Fruit fly (Drosophila melanogaster): ENCODE measurements around the gene hid.
A peak's percentile ranks its signal among the peaks of the same experiment; 100 is the strongest.

Gene hid

dm6 chr3L:18203949-18204348, 18.5 kb upstream of the hid start (continued):
- no peak for TF ChIP-seq Gsc (GFP tag; IDR thresholded peaks at IDR 0.05)
- peak; percentile 61 for TF ChIP-seq twi (tag; optimal IDR thresholded peaks at IDR 0.05)
- no peak for TF ChIP-seq CG14441 (GFP tag; IDR thresholded peaks at IDR 0.05)
- TF ChIP-seq CG12219 (GFP tag; optimal IDR thresholded peaks at IDR 0.05), result no peak
- TF ChIP-seq dati (GFP tag; IDR thresholded peaks at IDR 0.05), result no peak
- no peak for TF ChIP-seq jing (GFP tag; optimal IDR thresholded peaks at IDR 0.05)
- peak; percentile 58 for TF ChIP-seq nerfin-1 (tag; optimal IDR thresholded peaks at IDR 0.05)
- no peak for TF ChIP-seq nom (GFP tag; optimal IDR thresholded peaks at IDR 0.05)
- TF ChIP-seq Jarid2 (GFP tag; optimal IDR thresholded peaks at IDR 0.05), result no peak
- TF ChIP-seq bbx (GFP tag; IDR thresholded peaks at IDR 0.05; ENCODE audit: partially characterized antibody), result no peak
- TF ChIP-seq grn (GFP tag; optimal IDR thresholded peaks at IDR 0.05), result no peak
- TF ChIP-seq CG3995 (GFP tag; optimal IDR thresholded peaks at IDR 0.05), result no peak
- TF ChIP-seq H2.0 (GFP tag; IDR thresholded peaks at IDR 0.05), result no peak
- no peak for TF ChIP-seq CG13296 (GFP tag; optimal IDR thresholded peaks at IDR 0.05)
- TF ChIP-seq CG1602 (GFP tag; optimal IDR thresholded peaks at IDR 0.05), result peak; percentile 46
- no peak for TF ChIP-seq NK7.1 (GFP tag; optimal IDR thresholded peaks at IDR 0.05)
- TF ChIP-seq br (optimal IDR thresholded peaks at IDR 0.05), result no peak
- no peak for TF ChIP-seq h (optimal IDR thresholded peaks at IDR 0.05)
- no peak for TF ChIP-seq Atf3 (GFP tag; optimal IDR thresholded peaks at IDR 0.05)
- peak; percentile 65 for TF ChIP-seq Ssrp (tag; optimal IDR thresholded peaks at IDR 0.05)
- no peak for TF ChIP-seq CG7963 (GFP tag; IDR thresholded peaks at IDR 0.05; ENCODE audit: partially characterized antibody)
- TF ChIP-seq tio (GFP tag; optimal IDR thresholded peaks at IDR 0.05), result peak; percentile 19

dm6 chr3L:18201194-18201593, 15.8 kb upstream of the hid start, which contains the start of gene CG7320:
TSS of gene CG7320 (plus strand) at chr3L:18201494.
- no peak for TF ChIP-seq trh (GFP tag; optimal IDR thresholded peaks at IDR 0.05)
- no peak for TF ChIP-seq Nf-YA (GFP tag; IDR thresholded peaks at IDR 0.05)
- no peak for TF ChIP-seq ac (GFP tag; optimal IDR thresholded peaks at IDR 0.05)
- no peak for TF ChIP-seq CG30403 (GFP tag; optimal IDR thresholded peaks at IDR 0.05)
- TF ChIP-seq CG31224 (GFP tag; IDR thresholded peaks at IDR 0.05), result no peak
- TF ChIP-seq zfh2 (GFP tag; optimal IDR thresholded peaks at IDR 0.05), result no peak
- TF ChIP-seq Hr78 (GFP tag; optimal IDR thresholded peaks at IDR 0.05), result no peak
- TF ChIP-seq CG18476 (GFP tag; optimal IDR thresholded peaks at IDR 0.05), result no peak
- no peak for TF ChIP-seq CG32767 (GFP tag; IDR thresholded peaks at IDR 0.05)
- TF ChIP-seq dm (GFP tag; optimal IDR thresholded peaks at IDR 0.05), result no peak
- no peak for TF ChIP-seq MBD-R2 (GFP tag; IDR thresholded peaks at IDR 0.05)
- no peak for TF ChIP-seq Kr (GFP tag; optimal IDR thresholded peaks at IDR 0.05)
- no peak for TF ChIP-seq gce (GFP tag; IDR thresholded peaks at IDR 0.05)

- TF ChIP-seq CG18262 (tag; optimal IDR thresholded peaks at IDR 0.05), result peak; percentile 16
- TF ChIP-seq phol (tag; optimal IDR thresholded peaks at IDR 0.05), result peak; percentile 14
- peak; percentile 16 for TF ChIP-seq CG17829 (tag; optimal IDR thresholded peaks at IDR 0.05)
- TF ChIP-seq pzg (GFP tag; optimal IDR thresholded peaks at IDR 0.05), result no peak
- no peak for TF ChIP-seq gsb-n (tag; optimal IDR thresholded peaks at IDR 0.05)
- peak in 1 of 2 experiments; percentile 27 for TF ChIP-seq bsh (GFP tag; optimal IDR thresholded peaks at IDR 0.05)
- no peak for TF ChIP-seq lilli (GFP tag; optimal IDR thresholded peaks at IDR 0.05)
- no peak for TF ChIP-seq pho (GFP tag; optimal IDR thresholded peaks at IDR 0.05)
- peak; percentile 51 for TF ChIP-seq dmrt11E (tag; optimal IDR thresholded peaks at IDR 0.05)
- TF ChIP-seq Pdp1 (GFP tag; optimal IDR thresholded peaks at IDR 0.05), result peak in 1 of 2 experiments; percentile 59
- TF ChIP-seq lola (GFP tag; optimal IDR thresholded peaks at IDR 0.05), result peak in 1 of 3 experiments; percentile 29
- TF ChIP-seq CG9727 (GFP tag; optimal IDR thresholded peaks at IDR 0.05), result peak; percentile 6
- TF ChIP-seq CG7786 (GFP tag; optimal IDR thresholded peaks at IDR 0.05), result no peak
- peak; percentile 51 for TF ChIP-seq CG10979 (tag; optimal IDR thresholded peaks at IDR 0.05)
- peak; percentile 33 for TF ChIP-seq sens (GFP tag)
- no peak for TF ChIP-seq sr (GFP tag; IDR thresholded peaks at IDR 0.05)
- TF ChIP-seq CG15696 (tag; optimal IDR thresholded peaks at IDR 0.05), result peak; percentile 18
Measured at dm6 chr3L:18200164-18200563, 14.7 kb upstream of the hid start.

All from whole organism, embryonic.